Worm (Caenorhabditis elegans): ENCODE data around the gene F56D5.6.

- TF ChIP-seq pha-4 (tag; optimal IDR thresholded peaks at IDR 0.05), result no peak
- no peak for TF ChIP-seq unc-86 (tag; optimal IDR thresholded peaks at IDR 0.05)
- no peak for TF ChIP-seq hlh-13 (GFP tag; optimal IDR thresholded peaks at IDR 0.05)
- TF ChIP-seq elt-2 (tag; optimal IDR thresholded peaks at IDR 0.05), result no peak
- no peak for TF ChIP-seq pqm-1 (tag; optimal IDR thresholded peaks at IDR 0.05)
These were observed 33.7 kb upstream of the F56D5.6 start for ce11 chrIV:9367852-9368627.

Measured in whole organism, late embryonic.